Worm (Caenorhabditis elegans): ENCODE measurements around the gene F11D5.5.

DNA sequence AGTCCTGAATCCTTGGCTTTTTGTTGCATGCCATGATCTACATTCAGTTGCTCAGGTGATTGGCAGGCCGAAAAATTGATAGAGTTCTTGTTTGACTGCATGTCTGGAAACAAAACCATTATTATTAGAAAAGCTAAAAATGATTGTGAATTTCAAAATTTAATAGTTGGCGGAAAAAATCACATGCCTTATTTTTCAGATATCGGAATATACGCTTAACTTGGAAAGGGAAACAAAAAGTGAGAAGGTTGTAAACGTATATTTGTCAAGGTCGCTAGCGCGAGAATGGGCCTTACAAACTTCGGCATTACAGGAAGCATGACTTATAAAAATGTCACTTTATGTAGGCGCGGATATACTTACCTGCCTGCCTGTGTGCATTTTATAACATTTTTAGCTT lies 30.2 kb upstream of the F11D5.5 start, which contains the start of gene K09C4.9:
- no peak for TF ChIP-seq cnd-1 (tag; optimal IDR thresholded peaks at IDR 0.05)
- TF ChIP-seq blmp-1 (tag; optimal IDR thresholded peaks at IDR 0.05): no peak
- no peak for TF ChIP-seq sem-2 (GFP tag; optimal IDR thresholded peaks at IDR 0.05)

All from whole organism, mixed stage, embryonic.